Fruit fly (Drosophila melanogaster): ENCODE measurements around the gene polybromo.
A peak's percentile ranks its signal among the peaks of the same experiment; 100 is the strongest.

Gene polybromo

dm6 chr3R:24816993-24817854 lies 12.2 kb upstream of the polybromo start, which contains the start of the genes CG5808 and Saf-B:
CG5808 (minus strand) TSS chr3R:24817007.
Saf-B (plus strand) TSS chr3R:24817464.
- TF ChIP-seq tgo (GFP tag; IDR thresholded peaks at IDR 0.05) (peak; percentile 63), CG14710 (tag; optimal IDR thresholded peaks at IDR 0.05) (peak; percentile 88), HLH54F (GFP tag; optimal IDR thresholded peaks at IDR 0.05) (no peak), Dek (tag; optimal IDR thresholded peaks at IDR 0.05) (peak; percentile 33), Gug (GFP tag; IDR thresholded peaks at IDR 0.05) (no peak), CG11504 (tag; optimal IDR thresholded peaks at IDR 0.05) (no peak), CG2116 (GFP tag; optimal IDR thresholded peaks at IDR 0.05) (peak; percentile 79), mld (GFP tag; IDR thresholded peaks at IDR 0.05; ENCODE audit: partially characterized antibody) (peak; percentile 50; the same call in 2 of the 3 replicates), sug (tag; optimal IDR thresholded peaks at IDR 0.05) (no peak), vfl (GFP tag; optimal IDR thresholded peaks at IDR 0.05) (no peak), CHES-1-like (GFP tag; optimal IDR thresholded peaks at IDR 0.05) (no peak), CG4328 (GFP tag; optimal IDR thresholded peaks at IDR 0.05) (no peak), Hsf (GFP tag; optimal IDR thresholded peaks at IDR 0.05) (peak; percentile 38), MESR4 (GFP tag; optimal IDR thresholded peaks at IDR 0.05) (peak; percentile 98), vvl (GFP tag; IDR thresholded peaks at IDR 0.05) (peak; percentile 68), Dip3 (GFP tag; optimal IDR thresholded peaks at IDR 0.05) (no peak), YL-1 (GFP tag; optimal IDR thresholded peaks at IDR 0.05) (peak; percentile 49), crp (GFP tag; optimal IDR thresholded peaks at IDR 0.05) (peak in 1 of 2 experiments; percentile 37), hth (optimal IDR thresholded peaks at IDR 0.05) (no peak), grau (tag; optimal IDR thresholded peaks at IDR 0.05) (no peak), CG16863 (GFP tag; optimal IDR thresholded peaks at IDR 0.05) (no peak), gcm (GFP tag; optimal IDR thresholded peaks at IDR 0.05) (no peak), ap (GFP tag; IDR thresholded peaks at IDR 0.05) (peak; percentile 26; the same call in 1 of the 2 replicates), gce (GFP tag; IDR thresholded peaks at IDR 0.05) (no peak), Doc2 (GFP tag; IDR thresholded peaks at IDR 0.05) (no peak), CG2129 (GFP tag; IDR thresholded peaks at IDR 0.05; ENCODE audit: partially characterized antibody) (peak; percentile 60), CG11398 (GFP tag; optimal IDR thresholded peaks at IDR 0.05) (no peak), CG3065 (GFP tag; optimal IDR thresholded peaks at IDR 0.05) (no peak), Opbp (GFP tag; IDR thresholded peaks at IDR 0.05; ENCODE audit: partially characterized antibody) (peak; percentile 80), hkb (optimal IDR thresholded peaks at IDR 0.05) (no peak), hkb (GFP tag; IDR thresholded peaks at IDR 0.05) (no peak), CG6683 (GFP tag; optimal IDR thresholded peaks at IDR 0.05) (no peak), hb (GFP tag; IDR thresholded peaks at IDR 0.05; ENCODE audit: partially characterized antibody) (peak; percentile 85), dan (GFP tag; IDR thresholded peaks at IDR 0.05) (no peak), CG5953 (GFP tag; IDR thresholded peaks at IDR 0.05) (no peak), gsb-n (tag; optimal IDR thresholded peaks at IDR 0.05) (no peak), CG9727 (GFP tag; optimal IDR thresholded peaks at IDR 0.05) (peak; percentile 76), sna (GFP tag; IDR thresholded peaks at IDR 0.05; ENCODE audit: partially characterized antibody) (peak; percentile 56), CG10565 (GFP tag; optimal IDR thresholded peaks at IDR 0.05) (no peak), ase (GFP tag; IDR thresholded peaks at IDR 0.05) (no peak), fd102C (GFP tag; optimal IDR thresholded peaks at IDR 0.05) (no peak), CG11696 (GFP tag; IDR thresholded peaks at IDR 0.05) (no peak), CG11560 (tag; IDR thresholded peaks at IDR 0.05) (peak; percentile 92), CG4424 (GFP tag; optimal IDR thresholded peaks at IDR 0.05) (peak; percentile 58), sob (GFP tag; IDR thresholded peaks at IDR 0.05) (peak; percentile 33; the same call in 1 of the 2 replicates), cato (GFP tag; optimal IDR thresholded peaks at IDR 0.05; ENCODE audit: borderline replicate concordance) (no peak), bbx (GFP tag; IDR thresholded peaks at IDR 0.05; ENCODE audit: partially characterized antibody) (peak; percentile 77), lbe (GFP tag; optimal IDR thresholded peaks at IDR 0.05) (no peak), CG13424 (tag; optimal IDR thresholded peaks at IDR 0.05) (peak; percentile 30)
